Worm (Caenorhabditis elegans): ENCODE results near the gene flp-18.

DNA sequence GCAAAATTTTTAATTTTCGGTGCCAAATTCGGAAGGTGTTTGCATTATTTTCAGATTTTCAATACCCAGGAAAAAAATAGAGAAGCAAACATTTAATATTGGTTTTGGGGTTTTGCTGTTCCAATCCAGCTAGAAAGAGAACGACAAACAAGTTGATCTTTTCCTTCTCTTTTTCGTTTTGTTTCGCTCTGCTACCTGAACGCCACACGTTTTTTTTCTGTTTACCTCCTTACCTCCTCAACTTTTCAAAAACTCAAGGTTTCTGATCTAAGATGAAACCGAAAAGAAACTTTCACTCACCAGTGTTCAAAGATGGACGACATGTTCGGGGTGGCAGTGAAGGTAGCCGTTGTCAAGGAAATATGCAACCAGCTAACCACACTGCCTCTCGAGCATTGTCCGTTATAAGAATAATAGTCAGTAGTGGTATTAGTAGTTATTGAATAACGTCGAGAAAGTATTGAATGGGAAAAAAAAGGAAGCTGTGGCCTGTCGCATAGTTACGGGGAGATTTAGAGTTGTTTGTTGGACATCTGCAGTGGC lies 48.8 kb downstream of the flp-18 start:
- no peak for TF ChIP-seq ztf-29 (GFP tag; IDR thresholded peaks at IDR 0.05)
- TF ChIP-seq med-1 (GFP tag; optimal IDR thresholded peaks at IDR 0.05; ENCODE audit: insufficient read depth) = no peak
- no peak for TF ChIP-seq flt-1 (GFP tag; IDR thresholded peaks at IDR 0.05)
- TF ChIP-seq klf-2 (GFP tag; conservative IDR thresholded peaks at IDR 0.05) = no peak
- no peak for TF ChIP-seq cog-1 (tag; optimal IDR thresholded peaks at IDR 0.05)
- TF ChIP-seq ztf-23 (GFP tag; IDR thresholded peaks at IDR 0.05) = no peak
- no peak for TF ChIP-seq T22C8.4 (GFP tag; IDR thresholded peaks at IDR 0.05)
